Comparison of ENCODE assay signal across 1 fruit fly cellular context in genomic region chrX:7968215-7968799, dm6.
TF ChIP-seq lines count a peak whose summit lies in the region.

Gene sws, minus strand, starts transcription at chrX:7968236.

TF ChIP-seq in whole organism, embryonic, 481 proteins besides CTCF, POLR2A, EP300 and RAD21 (continued from another document and continues in another):
- TF ChIP-seq ato (GFP tag; IDR thresholded peaks at IDR 0.05; lab: Robert Waterston, UW; ENCODE audit: partially characterized antibody) (peak; percentile 50; the same call in 1 of the 2 replicates), Dek (tag; optimal IDR thresholded peaks at IDR 0.05; lab: Kevin White, UChicago) (peak; percentile 33), cwo (GFP tag; optimal IDR thresholded peaks at IDR 0.05; lab: Kevin White, UChicago) (peak; percentile 2), C15 (GFP tag; IDR thresholded peaks at IDR 0.05; lab: Robert Waterston, UW) (no peak), CG3163 (GFP tag; optimal IDR thresholded peaks at IDR 0.05; lab: Kevin White, UChicago) (no peak), Chrac-16 (GFP tag; optimal IDR thresholded peaks at IDR 0.05; lab: Kevin White, UChicago) (peak; percentile 28), MESR4 (GFP tag; optimal IDR thresholded peaks at IDR 0.05; lab: Kevin White, UChicago) (peak; percentile 30), kay (GFP tag; optimal IDR thresholded peaks at IDR 0.05; lab: Kevin White, UChicago) (no peak), nau (GFP tag; optimal IDR thresholded peaks at IDR 0.05; lab: Kevin White, UChicago) (no peak), run (tag; optimal IDR thresholded peaks at IDR 0.05; lab: Kevin White, UChicago) (no peak), CG11723 (GFP tag; optimal IDR thresholded peaks at IDR 0.05; lab: Kevin White, UChicago) (no peak), CG11247 (GFP tag; IDR thresholded peaks at IDR 0.05; lab: Robert Waterston, UW) (no peak), ac (GFP tag; optimal IDR thresholded peaks at IDR 0.05; lab: Kevin White, UChicago) (no peak), CG2202 (tag; optimal IDR thresholded peaks at IDR 0.05; lab: Kevin White, UChicago) (no peak), bsh (GFP tag; optimal IDR thresholded peaks at IDR 0.05; lab: Kevin White, UChicago) (peak in 1 of 2 experiments; percentile 51), fd96Cb (tag; optimal IDR thresholded peaks at IDR 0.05; lab: Kevin White, UChicago) (peak; percentile 31), tll (GFP tag; optimal IDR thresholded peaks at IDR 0.05; lab: Kevin White, UChicago) (no peak), Abd-B (GFP tag; optimal IDR thresholded peaks at IDR 0.05; lab: Kevin White, UChicago) (peak; percentile 41), CG5180 (GFP tag; optimal IDR thresholded peaks at IDR 0.05; lab: Kevin White, UChicago) (no peak), vfl (GFP tag; optimal IDR thresholded peaks at IDR 0.05; lab: Kevin White, UChicago) (no peak), Awh (GFP tag; IDR thresholded peaks at IDR 0.05; lab: Robert Waterston, UW) (no peak), inv (GFP tag; IDR thresholded peaks at IDR 0.05; lab: Robert Waterston, UW; ENCODE audit: partially characterized antibody) (peak; percentile 59), ro (GFP tag; IDR thresholded peaks at IDR 0.05; lab: Robert Waterston, UW) (no peak), tin (GFP tag; optimal IDR thresholded peaks at IDR 0.05; lab: Kevin White, UChicago) (peak; percentile 19), CG18262 (tag; optimal IDR thresholded peaks at IDR 0.05; lab: Kevin White, UChicago) (peak; percentile 48), CG8765 (GFP tag; IDR thresholded peaks at IDR 0.05; lab: Robert Waterston, UW) (no peak), Dp (GFP tag; optimal IDR thresholded peaks at IDR 0.05; lab: Kevin White, UChicago) (peak; percentile 53), HmgD (GFP tag; optimal IDR thresholded peaks at IDR 0.05; lab: Kevin White, UChicago) (no peak), ham (GFP tag; IDR thresholded peaks at IDR 0.05; lab: Robert Waterston, UW) (no peak), CG12299 (tag; optimal IDR thresholded peaks at IDR 0.05; lab: Kevin White, UChicago) (no peak), CG9437 (GFP tag; optimal IDR thresholded peaks at IDR 0.05; lab: Kevin White, UChicago) (peak; percentile 28), Ravus (GFP tag; IDR thresholded peaks at IDR 0.05; lab: Robert Waterston, UW) (no peak), CG9817 (tag; optimal IDR thresholded peaks at IDR 0.05; lab: Kevin White, UChicago) (peak; percentile 33), CG4424 (GFP tag; optimal IDR thresholded peaks at IDR 0.05; lab: Kevin White, UChicago) (peak; percentile 10), dysf (GFP tag; IDR thresholded peaks at IDR 0.05; lab: Robert Waterston, UW) (peak; percentile 45; the same call in 1 of the 3 replicates), lmd (GFP tag; IDR thresholded peaks at IDR 0.05; lab: Robert Waterston, UW) (peak; percentile 8; the same call in 1 of the 2 replicates), gro (GFP tag; optimal IDR thresholded peaks at IDR 0.05; lab: Kevin White, UChicago) (no peak), Hr3 (GFP tag; optimal IDR thresholded peaks at IDR 0.05; lab: Kevin White, UChicago) (peak; percentile 41), CG18599 (GFP tag; optimal IDR thresholded peaks at IDR 0.05; lab: Kevin White, UChicago) (peak; percentile 67), CG1647 (GFP tag; optimal IDR thresholded peaks at IDR 0.05; lab: Kevin White, UChicago) (no peak), CG13775 (GFP tag; optimal IDR thresholded peaks at IDR 0.05; lab: Kevin White, UChicago) (peak; percentile 63), CG12155 (GFP tag; optimal IDR thresholded peaks at IDR 0.05; lab: Kevin White, UChicago) (peak; percentile 40), PHDP (tag; optimal IDR thresholded peaks at IDR 0.05; lab: Kevin White, UChicago) (peak; percentile 53), CG12659 (GFP tag; optimal IDR thresholded peaks at IDR 0.05; lab: Kevin White, UChicago) (peak; percentile 46), CG14710 (tag; optimal IDR thresholded peaks at IDR 0.05; lab: Kevin White, UChicago) (peak; percentile 61), ab (GFP tag; optimal IDR thresholded peaks at IDR 0.05; lab: Kevin White, UChicago) (no peak), ranshi (GFP tag; IDR thresholded peaks at IDR 0.05; lab: Robert Waterston, UW) (peak; percentile 42; the same call in 1 of the 2 replicates), CG2116 (GFP tag; optimal IDR thresholded peaks at IDR 0.05; lab: Kevin White, UChicago) (peak; percentile 96), crc (GFP tag; optimal IDR thresholded peaks at IDR 0.05; lab: Kevin White, UChicago) (no peak), CG12391 (tag; optimal IDR thresholded peaks at IDR 0.05; lab: Kevin White, UChicago) (peak; percentile 61), CG10209 (GFP tag; optimal IDR thresholded peaks at IDR 0.05; lab: Kevin White, UChicago) (peak; percentile 23), CG2120 (GFP tag; optimal IDR thresholded peaks at IDR 0.05; lab: Kevin White, UChicago) (peak; percentile 50), fd3F (GFP tag; optimal IDR thresholded peaks at IDR 0.05; lab: Kevin White, UChicago) (peak; percentile 39), zen (tag; optimal IDR thresholded peaks at IDR 0.05; lab: Kevin White, UChicago) (no peak), CG31441 (GFP tag; IDR thresholded peaks at IDR 0.05; lab: Robert Waterston, UW) (peak; percentile 61), pzg (GFP tag; optimal IDR thresholded peaks at IDR 0.05; lab: Kevin White, UChicago) (peak; percentile 51), CG11456 (GFP tag; IDR thresholded peaks at IDR 0.05; lab: Robert Waterston, UW) (no peak), p53 (GFP tag; optimal IDR thresholded peaks at IDR 0.05; lab: Kevin White, UChicago) (no peak), dan (GFP tag; IDR thresholded peaks at IDR 0.05; lab: Robert Waterston, UW) (no peak), sna (GFP tag; IDR thresholded peaks at IDR 0.05; lab: Robert Waterston, UW; ENCODE audit: partially characterized antibody) (peak; percentile 45), CG10267 (tag; optimal IDR thresholded peaks at IDR 0.05; lab: Kevin White, UChicago) (peak; percentile 32), CG7839 (tag; optimal IDR thresholded peaks at IDR 0.05; lab: Kevin White, UChicago) (peak; percentile 54), BtbVII (GFP tag; optimal IDR thresholded peaks at IDR 0.05; lab: Kevin White, UChicago) (peak; percentile 8), Mes4 (GFP tag; optimal IDR thresholded peaks at IDR 0.05; lab: Kevin White, UChicago) (no peak), disco-r (GFP tag; optimal IDR thresholded peaks at IDR 0.05; lab: Kevin White, UChicago) (no peak), br (optimal IDR thresholded peaks at IDR 0.05; lab: Kevin White, UChicago) (no peak), az2 (GFP tag; optimal IDR thresholded peaks at IDR 0.05; lab: Kevin White, UChicago) (no peak), CG7928 (GFP tag; optimal IDR thresholded peaks at IDR 0.05; lab: Kevin White, UChicago) (no peak), CG6683 (GFP tag; optimal IDR thresholded peaks at IDR 0.05; lab: Kevin White, UChicago) (no peak), lilli (GFP tag; optimal IDR thresholded peaks at IDR 0.05; lab: Kevin White, UChicago) (peak; percentile 25), unc-4 (GFP tag; IDR thresholded peaks at IDR 0.05; lab: Robert Waterston, UW; ENCODE audit: partially characterized antibody) (peak; percentile 68), CG17359 (tag; optimal IDR thresholded peaks at IDR 0.05; lab: Kevin White, UChicago) (peak; percentile 41), Doc2 (GFP tag; IDR thresholded peaks at IDR 0.05; lab: Robert Waterston, UW) (no peak), CG13894 (tag; optimal IDR thresholded peaks at IDR 0.05; lab: Kevin White, UChicago) (no peak), ssp (GFP tag; IDR thresholded peaks at IDR 0.05; lab: Robert Waterston, UW) (no peak), pfk (GFP tag; optimal IDR thresholded peaks at IDR 0.05; lab: Kevin White, UChicago) (no peak), croc (GFP tag; conservative IDR thresholded peaks at IDR 0.05; lab: Robert Waterston, UW) (no peak), corto (GFP tag; optimal IDR thresholded peaks at IDR 0.05; lab: Kevin White, UChicago) (no peak), CG18011 (GFP tag; optimal IDR thresholded peaks at IDR 0.05; lab: Kevin White, UChicago) (peak; percentile 8), jumu (GFP tag; optimal IDR thresholded peaks at IDR 0.05; lab: Kevin White, UChicago) (no peak), sug (tag; optimal IDR thresholded peaks at IDR 0.05; lab: Kevin White, UChicago) (peak; percentile 19), Fer2 (tag; optimal IDR thresholded peaks at IDR 0.05; lab: Kevin White, UChicago) (peak; percentile 19), CG2712 (tag; optimal IDR thresholded peaks at IDR 0.05; lab: Kevin White, UChicago) (peak; percentile 41), CG7963 (GFP tag; IDR thresholded peaks at IDR 0.05; lab: Robert Waterston, UW; ENCODE audit: partially characterized antibody) (no peak), dpn (GFP tag; optimal IDR thresholded peaks at IDR 0.05; lab: Kevin White, UChicago) (peak in 1 of 2 experiments; percentile 30), CG10654 (GFP tag; optimal IDR thresholded peaks at IDR 0.05; lab: Kevin White, UChicago) (peak; percentile 20), scrt (GFP tag; optimal IDR thresholded peaks at IDR 0.05; lab: Kevin White, UChicago) (no peak), Nf-YA (GFP tag; IDR thresholded peaks at IDR 0.05; lab: Robert Waterston, UW) (no peak), CG2199 (GFP tag; IDR thresholded peaks at IDR 0.05; lab: Robert Waterston, UW) (no peak), Ptx1 (GFP tag; IDR thresholded peaks at IDR 0.05; lab: Robert Waterston, UW) (0 out of 2 replicates have a peak, but pooled peaks have one; percentile 22), Six4 (GFP tag; optimal IDR thresholded peaks at IDR 0.05; lab: Kevin White, UChicago) (peak; percentile 29), Pdp1 (GFP tag; optimal IDR thresholded peaks at IDR 0.05; lab: Kevin White, UChicago) (no peak), Stat92E (GFP tag; optimal IDR thresholded peaks at IDR 0.05; lab: Kevin White, UChicago) (no peak), CG9932 (GFP tag; IDR thresholded peaks at IDR 0.05; lab: Robert Waterston, UW) (peak; percentile 40; the same call in 1 of the 2 replicates), chinmo (GFP tag; IDR thresholded peaks at IDR 0.05; lab: Robert Waterston, UW; ENCODE audit: partially characterized antibody) (peak; percentile 9; the same call in 1 of the 4 replicates), Scr (GFP tag; IDR thresholded peaks at IDR 0.05; lab: Robert Waterston, UW; ENCODE audit: partially characterized antibody) (peak; percentile 66), unpg (GFP tag; optimal IDR thresholded peaks at IDR 0.05; lab: Kevin White, UChicago) (peak; percentile 36), crp (GFP tag; optimal IDR thresholded peaks at IDR 0.05; lab: Kevin White, UChicago) (peak in 1 of 2 experiments; percentile 80), CG13296 (GFP tag; optimal IDR thresholded peaks at IDR 0.05; lab: Kevin White, UChicago) (peak; percentile 30), CG9215 (GFP tag; IDR thresholded peaks at IDR 0.05; lab: Robert Waterston, UW) (no peak), z (GFP tag; IDR thresholded peaks at IDR 0.05; lab: Robert Waterston, UW) (no peak), Antp (GFP tag; optimal IDR thresholded peaks at IDR 0.05; lab: Kevin White, UChicago) (no peak), CG4617 (GFP tag; optimal IDR thresholded peaks at IDR 0.05; lab: Kevin White, UChicago; ENCODE audit: borderline replicate concordance) (no peak), chm (GFP tag; IDR thresholded peaks at IDR 0.05; lab: Robert Waterston, UW) (no peak), CG15073 (GFP tag; optimal IDR thresholded peaks at IDR 0.05; lab: Kevin White, UChicago) (no peak), CG11504 (tag; optimal IDR thresholded peaks at IDR 0.05; lab: Kevin White, UChicago) (peak; percentile 55), slp2 (GFP tag; optimal IDR thresholded peaks at IDR 0.05; lab: Kevin White, UChicago) (no peak), CG8089 (GFP tag; optimal IDR thresholded peaks at IDR 0.05; lab: Kevin White, UChicago) (no peak), CG30020 (tag; optimal IDR thresholded peaks at IDR 0.05; lab: Kevin White, UChicago) (no peak), nmo (GFP tag; optimal IDR thresholded peaks at IDR 0.05; lab: Kevin White, UChicago) (peak; percentile 51), dmrt99B (tag; optimal IDR thresholded peaks at IDR 0.05; lab: Kevin White, UChicago) (peak; percentile 16), yki (optimal IDR thresholded peaks at IDR 0.05; lab: Kevin White, UChicago) (no peak), CG33557 (GFP tag; optimal IDR thresholded peaks at IDR 0.05; lab: Kevin White, UChicago) (peak; percentile 1), pan (optimal IDR thresholded peaks at IDR 0.05; lab: Kevin White, UChicago) (no peak), pan (GFP tag; optimal IDR thresholded peaks at IDR 0.05 in 1 of 2, IDR thresholded peaks at IDR 0.05 in 1 of 2) (no peak), CG3281 (GFP tag; optimal IDR thresholded peaks at IDR 0.05; lab: Kevin White, UChicago) (peak; percentile 49), CG10543 (GFP tag; optimal IDR thresholded peaks at IDR 0.05; lab: Kevin White, UChicago) (peak; percentile 28), gfzf (GFP tag; optimal IDR thresholded peaks at IDR 0.05; lab: Kevin White, UChicago) (peak; percentile 36), CG4854 (GFP tag; optimal IDR thresholded peaks at IDR 0.05; lab: Kevin White, UChicago) (no peak), ase (GFP tag; IDR thresholded peaks at IDR 0.05; lab: Robert Waterston, UW) (no peak), CG16815 (GFP tag; optimal IDR thresholded peaks at IDR 0.05; lab: Kevin White, UChicago) (peak; percentile 6), CG15269 (tag; optimal IDR thresholded peaks at IDR 0.05; lab: Kevin White, UChicago) (peak; percentile 48), Fer1 (GFP tag; optimal IDR thresholded peaks at IDR 0.05; lab: Kevin White, UChicago) (peak; percentile 4), CG10431 (GFP tag; optimal IDR thresholded peaks at IDR 0.05; lab: Kevin White, UChicago) (peak; percentile 4), CG17568 (GFP tag; optimal IDR thresholded peaks at IDR 0.05; lab: Kevin White, UChicago) (no peak), D19B (GFP tag; optimal IDR thresholded peaks at IDR 0.05; lab: Kevin White, UChicago) (peak; percentile 10), esg (GFP tag; conservative IDR thresholded peaks at IDR 0.05; lab: Robert Waterston, UW) (no peak), jing (GFP tag; optimal IDR thresholded peaks at IDR 0.05; lab: Kevin White, UChicago) (no peak), CG8281 (tag; optimal IDR thresholded peaks at IDR 0.05; lab: Kevin White, UChicago) (no peak), bcd (GFP tag; optimal IDR thresholded peaks at IDR 0.05; lab: Kevin White, UChicago) (peak; percentile 50), Ets65A (GFP tag; lab: Kevin White, UChicago) (peak; percentile 62), Gug (GFP tag; IDR thresholded peaks at IDR 0.05; lab: Robert Waterston, UW) (no peak), CG15514 (GFP tag; optimal IDR thresholded peaks at IDR 0.05; lab: Kevin White, UChicago) (peak; percentile 43), CoRest (tag; optimal IDR thresholded peaks at IDR 0.05; lab: Kevin White, UChicago) (peak; percentile 67)
